Worm (Caenorhabditis elegans): Measurements from ENCODE around the gene srj-53.

- TF ChIP-seq ama-1 (optimal IDR thresholded peaks at IDR 0.05) (no peak), pes-1 (GFP tag; IDR thresholded peaks at IDR 0.05) (no peak), F13C5.2 (tag; optimal IDR thresholded peaks at IDR 0.05) (no peak), tbx-11 (GFP tag; IDR thresholded peaks at IDR 0.05) (no peak), flt-1 (GFP tag; IDR thresholded peaks at IDR 0.05) (no peak), hmg-4 (GFP tag; optimal IDR thresholded peaks at IDR 0.05) (no peak), hnd-1 (tag; optimal IDR thresholded peaks at IDR 0.05) (no peak)
Observed at ce11 chrV:683858-684257, 10.7 kb downstream of the srj-53 start, which contains the start of gene F31F4.1.
